Fruit fly (Drosophila melanogaster) whole organism: ENCODE results near the gene CG5011.

Source experiments
- CG8478 ChIP-seq: fragments of >200 bp; optimal IDR thresholded peaks from 2 replicates; lab custom pipeline; 2018; ENCODE audit warnings: inconsistent platforms
- psq ChIP-seq: fragments of >200 bp; optimal IDR thresholded peaks from 2 replicates; lab custom pipeline; 2017

- TF ChIP-seq CG8478 (lab: Kevin White, UChicago) (no peak), psq (no peak)
These were observed at the start of gene CG5011, which contains the start of gene CG43349 for dm6 chr2L:1199912-1200721.
